Fruit fly (Drosophila melanogaster) whole organism: Measurements from ENCODE around the gene CG10317.

Experiments
- pan ChIP-seq: fragments of >200 bp; optimal IDR thresholded peaks from 2 replicates; lab custom pipeline; 2017
- usp ChIP-seq: fragments of >200 bp; optimal IDR thresholded peaks from 2 replicates; lab custom pipeline; 2017; ENCODE audit warnings: missing biosample characterization, missing genetic modification characterization, mixed read lengths

DNA sequence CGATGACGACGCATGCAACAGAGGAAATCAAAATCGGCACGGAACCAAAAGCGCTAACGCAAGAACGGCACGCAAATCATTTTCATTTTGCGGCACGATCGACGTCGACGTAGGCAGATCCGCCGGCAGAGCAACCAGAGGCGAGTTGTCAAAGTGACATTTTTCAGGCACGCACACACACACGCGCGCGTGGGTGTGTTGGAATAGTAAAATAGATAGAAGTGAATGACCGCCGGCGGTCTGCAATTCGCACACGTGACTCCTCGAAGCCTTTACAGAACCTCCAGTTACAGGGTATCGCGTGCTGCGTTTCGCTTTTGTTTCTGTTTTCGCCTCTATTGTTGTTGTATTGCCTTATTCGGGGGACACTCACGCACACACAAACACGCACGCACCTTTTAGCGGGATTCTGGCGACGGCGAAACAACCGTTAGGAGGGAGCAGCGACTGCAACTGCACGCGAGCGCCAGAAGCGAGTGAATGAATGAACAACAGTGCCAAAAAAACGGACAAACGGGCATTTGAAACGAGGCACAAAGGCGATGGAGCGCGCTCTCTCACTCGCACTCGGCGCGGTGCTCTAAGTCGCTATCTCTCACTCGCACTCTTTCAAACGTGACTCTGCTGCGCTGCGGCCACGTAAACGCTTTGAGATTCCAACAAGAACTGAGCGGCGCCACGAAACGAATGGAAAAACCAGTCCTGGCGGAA lies 32.8 kb upstream of the CG10317 start, which contains the start of gene ss:
- TF ChIP-seq usp (GFP tag; lab: Kevin White, UChicago) (no peak), pan (lab: Kevin White, UChicago) (no peak)
